Worm (Caenorhabditis elegans) whole organism, young adult: ENCODE measurements around the gene nep-4.

Experiments
- B0019.2 ChIP-seq: fragments of 200-800 bp; sonication (Bioruptor generic); conservative IDR thresholded peaks from 2 replicates; pipeline ENCODE4 v1.3.6; 2022; ENCODE audit warnings: missing genetic modification reagents, missing genetic modification characterization, missing compliant biosample characterization
- F10E7.11 ChIP-seq: sonication (generic microtip); optimal IDR thresholded peaks from 2 replicates; lab custom pipeline; 2017; ENCODE audit warnings: mild to moderate bottlenecking, missing genetic modification characterization, moderate library complexity, missing compliant biosample characterization
- F33H1.4 ChIP-seq: fragments of 200-800 bp; sonication (Bioruptor generic); IDR thresholded peaks from 2 replicates; pipeline ENCODE4 v1.3.6; 2022; ENCODE audit warnings: missing genetic modification reagents, missing genetic modification characterization, missing compliant biosample characterization
- F49E8.2 ChIP-seq: sonication (generic microtip); optimal IDR thresholded peaks from 3 replicates; lab custom pipeline; 2017; ENCODE audit warnings: missing genetic modification characterization, mild to moderate bottlenecking, missing compliant biosample characterization, antibody characterized with exemption, moderate library complexity; ENCODE audit not compliant: insufficient read depth
- K12H6.12 ChIP-seq: fragments of 200-800 bp; sonication (Bioruptor generic); optimal IDR thresholded peaks from 2 replicates; lab custom pipeline; 2018; ENCODE audit warnings: mild to moderate bottlenecking, missing genetic modification characterization, missing compliant biosample characterization
- akir-1 ChIP-seq: fragments of 200-800 bp; sonication (Bioruptor generic); optimal IDR thresholded peaks from 2 replicates; lab custom pipeline; 2018; ENCODE audit warnings: mild to moderate bottlenecking, missing genetic modification characterization, moderate library complexity, missing compliant biosample characterization
- ama-1 ChIP-seq, 3 experiments: fragments of 150-350 bp in 1 of 3; sonication (generic microtip) in 2 of 3; optimal IDR thresholded peaks; 2 replicates each; lab custom pipeline; 2014 to 2018; ENCODE audit warnings: missing biosample characterization in 2 of 3, missing genetic modification characterization in 2 of 3, missing genetic modification reagents in 2 of 3
- attf-5 ChIP-seq: fragments of 200-800 bp; sonication (Bioruptor generic); optimal IDR thresholded peaks from 2 replicates; lab custom pipeline; 2018; ENCODE audit warnings: mild to moderate bottlenecking, missing genetic modification characterization, missing compliant biosample characterization
- bed-1 ChIP-seq: fragments of 200-800 bp; sonication (Bioruptor generic); IDR thresholded peaks from 2 replicates; pipeline ENCODE4 v1.3.6; 2022; ENCODE audit warnings: missing genetic modification reagents, missing genetic modification characterization, missing compliant biosample characterization
- ccch-3 ChIP-seq: fragments of 200-800 bp; sonication (Bioruptor generic); optimal IDR thresholded peaks from 2 replicates; lab custom pipeline; 2018; ENCODE audit warnings: mild to moderate bottlenecking, missing genetic modification characterization, missing compliant biosample characterization
- dox-1 ChIP-seq: fragments of 200-800 bp; sonication (Bioruptor generic); IDR thresholded peaks from 2 replicates; pipeline ENCODE4 v1.3.6; 2022; ENCODE audit warnings: missing genetic modification reagents, missing genetic modification characterization, missing compliant biosample characterization
- dpff-1 ChIP-seq: sonication (generic microtip); optimal IDR thresholded peaks from 2 replicates; lab custom pipeline; 2017; ENCODE audit warnings: mild to moderate bottlenecking, missing genetic modification characterization, missing compliant biosample characterization
- dpl-1 ChIP-seq: fragments of 150-350 bp; optimal IDR thresholded peaks from 2 replicates; lab custom pipeline; 2014; ENCODE audit warnings: missing biosample characterization, missing genetic modification reagents, missing genetic modification characterization
- egrh-3 ChIP-seq: fragments of 200-800 bp; sonication (Bioruptor generic); IDR thresholded peaks from 2 replicates; pipeline ENCODE4 v1.3.6; 2022; ENCODE audit warnings: missing genetic modification reagents, missing genetic modification characterization, missing compliant biosample characterization
- him-1 ChIP-seq: sonication (generic microtip); optimal IDR thresholded peaks from 2 replicates; lab custom pipeline; 2016; ENCODE audit warnings: missing genotype, missing genetic modification reagents, missing genetic modification characterization, missing compliant biosample characterization
- hlh-12 ChIP-seq: sonication (generic microtip); optimal IDR thresholded peaks from 2 replicates; lab custom pipeline; 2016; ENCODE audit warnings: missing genetic modification characterization, missing compliant biosample characterization
- hmg-1.2 ChIP-seq: fragments of 200-800 bp; sonication (Bioruptor generic); IDR thresholded peaks from 2 replicates; pipeline ENCODE4 v1.3.6; 2022; ENCODE audit warnings: missing genetic modification reagents, missing genetic modification characterization, missing compliant biosample characterization
- hmg-20 ChIP-seq: fragments of 200-800 bp; sonication (Bioruptor generic); IDR thresholded peaks from 2 replicates; pipeline ENCODE4 v1.3.6; 2022; ENCODE audit warnings: missing genetic modification reagents, missing genetic modification characterization, missing compliant biosample characterization
- hsf-1 ChIP-seq: fragments of 200-800 bp; sonication (Bioruptor generic); IDR thresholded peaks from 2 replicates; pipeline ENCODE4 v1.3.6; 2022; ENCODE audit warnings: missing genetic modification reagents, missing genetic modification characterization, missing compliant biosample characterization
- lin-35 ChIP-seq, 3 experiments: fragments of 150-350 bp in 2 of 3; sonication (generic microtip) in 1 of 3; optimal IDR thresholded peaks; 2 replicates each; lab custom pipeline; 2014 to 2018; ENCODE audit warnings: missing biosample characterization in 3 of 3, missing genetic modification characterization in 3 of 3, missing genetic modification reagents in 3 of 3
- lsl-1 ChIP-seq: fragments of 200-800 bp; sonication (Bioruptor generic); optimal IDR thresholded peaks from 2 replicates; lab custom pipeline; 2018; ENCODE audit warnings: mild to moderate bottlenecking, missing genetic modification characterization, moderate library complexity, missing compliant biosample characterization
- lsy-27 ChIP-seq: sonication (generic microtip); optimal IDR thresholded peaks from 2 replicates; lab custom pipeline; 2017; ENCODE audit warnings: missing genetic modification characterization, mild to moderate bottlenecking, missing compliant biosample characterization, antibody characterized with exemption, missing genotype, borderline replicate concordance; ENCODE audit not compliant: insufficient read depth
- mes-4 ChIP-seq: sonication (generic microtip); optimal IDR thresholded peaks from 2 replicates; lab custom pipeline; 2016; ENCODE audit warnings: missing genotype, missing genetic modification characterization, missing compliant biosample characterization
- mxl-1 ChIP-seq: sonication (generic microtip); optimal IDR thresholded peaks from 2 replicates; lab custom pipeline; 2016; ENCODE audit warnings: missing genetic modification characterization, missing compliant biosample characterization
- nfya-1 ChIP-seq: sonication (generic microtip); optimal IDR thresholded peaks from 2 replicates; lab custom pipeline; 2017; ENCODE audit warnings: antibody characterized with exemption, missing compliant biosample characterization, missing genetic modification characterization, borderline replicate concordance; ENCODE audit not compliant: insufficient read depth
- nfya-2 ChIP-seq: fragments of 200-800 bp; sonication (Bioruptor generic); IDR thresholded peaks from 2 replicates; pipeline ENCODE4 v1.3.6; 2022; ENCODE audit warnings: missing genetic modification reagents, missing genetic modification characterization, missing compliant biosample characterization
- pbrm-1 ChIP-seq: fragments of 200-800 bp; sonication (Bioruptor generic); IDR thresholded peaks from 2 replicates; pipeline ENCODE4 v1.3.6; 2022; ENCODE audit warnings: missing genetic modification reagents, missing genetic modification characterization, missing compliant biosample characterization
- pha-4 ChIP-seq: fragments of 150-350 bp; sonication (generic microtip); optimal IDR thresholded peaks from 2 replicates; lab custom pipeline; 2014; ENCODE audit warnings: missing biosample characterization, missing genetic modification reagents, missing genetic modification characterization
- rcor-1 ChIP-seq: fragments of 200-800 bp; sonication (Bioruptor generic); IDR thresholded peaks from 2 replicates; pipeline ENCODE4 v1.3.6; 2022; ENCODE audit warnings: missing genetic modification reagents, missing genetic modification characterization, missing compliant biosample characterization
- sdz-38 ChIP-seq: sonication (generic microtip); optimal IDR thresholded peaks from 2 replicates; lab custom pipeline; 2016; ENCODE audit warnings: missing genotype, missing genetic modification characterization, missing compliant biosample characterization
- somi-1 ChIP-seq: fragments of 200-800 bp; sonication (Bioruptor generic); optimal IDR thresholded peaks from 2 replicates; lab custom pipeline; 2018; ENCODE audit warnings: mild to moderate bottlenecking, missing genetic modification characterization, missing compliant biosample characterization
- tbp1 ChIP-seq: fragments of 200-800 bp; sonication (Bioruptor generic); optimal IDR thresholded peaks from 2 replicates; lab custom pipeline; 2018; ENCODE audit warnings: mild to moderate bottlenecking, missing genetic modification characterization, missing compliant biosample characterization
- tlf-1 ChIP-seq: fragments of 200-800 bp; sonication (Bioruptor generic); optimal IDR thresholded peaks from 2 replicates; lab custom pipeline; 2018; ENCODE audit warnings: mild to moderate bottlenecking, missing genetic modification characterization, missing compliant biosample characterization
- ztf-25 ChIP-seq: fragments of 200-800 bp; sonication (Bioruptor generic); IDR thresholded peaks from 2 replicates; pipeline ENCODE4 v1.3.6; 2022; ENCODE audit warnings: missing genetic modification reagents, missing genetic modification characterization, missing compliant biosample characterization

The nep-4 gene

ce11 chrX:6866900-6867299, 3.7 kb upstream of the nep-4 start (continued):
- TF ChIP-seq hmg-20 (GFP tag; lab: Robert Waterston, UW), result no peak
- no peak for TF ChIP-seq lsy-27 (tag; lab: Kevin White, UChicago)
- TF ChIP-seq hmg-1.2, result peak; percentile 98
- TF ChIP-seq tlf-1 (GFP tag; lab: Kevin White, UChicago), result no peak
- TF ChIP-seq F10E7.11 (tag; lab: Kevin White, UChicago), result no peak
- TF ChIP-seq tbp1 (GFP tag; lab: Kevin White, UChicago), result peak; percentile 82
- no peak for TF ChIP-seq nfya-1 (tag; lab: Kevin White, UChicago)
- TF ChIP-seq sdz-38 (tag; lab: Kevin White, UChicago), result no peak

DNA sequence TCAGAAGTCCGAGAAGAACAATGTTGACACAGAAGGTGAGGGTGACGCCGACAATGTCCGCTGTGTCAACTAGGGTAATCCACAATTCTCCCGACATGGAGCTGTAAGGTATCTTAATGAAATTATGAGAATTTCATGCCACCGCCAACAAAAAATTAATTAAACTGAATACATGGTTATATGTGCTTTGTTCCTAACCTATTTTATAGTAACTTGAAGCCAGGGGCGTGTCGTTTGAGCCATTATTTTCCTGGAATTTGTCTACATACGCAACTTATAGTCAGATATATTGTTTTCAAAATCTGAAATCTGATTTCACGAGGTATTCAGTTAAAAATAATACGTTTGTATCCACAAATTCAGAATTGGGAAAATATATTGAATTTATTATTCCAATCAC, 2.6 kb upstream of the nep-4 start, which contains the start of gene odr-10:
TSS of gene odr-10 (minus strand) at position 101 of the 400 bp plus-strand sequence.
- TF ChIP-seq pbrm-1, result no peak
- TF ChIP-seq egrh-3 (GFP tag; lab: Robert Waterston, UW), result no peak
- no peak for TF ChIP-seq ama-1 (optimal IDR thresholded peaks at IDR 0.05; lab: Kevin White, UChicago)
- TF ChIP-seq ama-1 (GFP tag; optimal IDR thresholded peaks at IDR 0.05; lab: Kevin White, UChicago), result no peak
- TF ChIP-seq ccch-3, result no peak
- TF ChIP-seq him-1 (tag; lab: Kevin White, UChicago), result no peak
- no peak for TF ChIP-seq K12H6.12 (tag; lab: Kevin White, UChicago)
- TF ChIP-seq F49E8.2 (tag; lab: Kevin White, UChicago), result no peak
- TF ChIP-seq dox-1 (GFP tag; lab: Robert Waterston, UW), result no peak
- no peak for TF ChIP-seq mes-4
- no peak for TF ChIP-seq dpff-1
- no peak for TF ChIP-seq hmg-20 (GFP tag; lab: Robert Waterston, UW)
- TF ChIP-seq hlh-12, result no peak
- TF ChIP-seq nfya-2, result no peak
- no peak for TF ChIP-seq bed-1
- TF ChIP-seq attf-5 (GFP tag; lab: Kevin White, UChicago), result no peak
- no peak for TF ChIP-seq somi-1 (GFP tag; lab: Kevin White, UChicago)
- no peak for TF ChIP-seq B0019.2 (GFP tag; lab: Robert Waterston, UW)
- no peak for TF ChIP-seq pha-4 (tag; lab: Kevin White, UChicago)
- no peak for TF ChIP-seq rcor-1 (GFP tag; lab: Robert Waterston, UW)

DNA sequence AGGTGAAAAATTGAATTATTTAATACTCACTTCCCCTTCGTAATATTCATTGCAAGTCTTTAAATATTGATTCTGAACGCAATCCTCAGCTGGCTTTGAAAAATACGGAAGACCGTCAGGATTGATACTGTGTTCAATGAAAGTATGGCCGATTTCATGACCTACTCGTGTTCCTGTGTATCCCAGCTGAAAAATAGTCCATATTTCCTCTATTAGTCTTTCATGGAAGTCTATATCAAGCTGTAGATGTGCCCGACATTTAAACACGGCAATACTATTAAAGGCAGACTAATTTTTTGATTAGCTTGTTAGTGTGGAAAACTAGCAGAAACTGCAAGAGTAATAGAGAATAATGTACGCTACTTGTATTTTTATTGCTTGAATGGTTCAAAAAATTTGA, 1.7 kb downstream of the nep-4 start:
- TF ChIP-seq dpl-1 (GFP tag; lab: Kevin White, UChicago) (no peak), hsf-1 (GFP tag; lab: Robert Waterston, UW) (no peak), mes-4 (no peak), egrh-3 (GFP tag; lab: Robert Waterston, UW) (no peak), ccch-3 (no peak), lin-35 (GFP tag; optimal IDR thresholded peaks at IDR 0.05; lab: Kevin White, UChicago) (no peak), ztf-25 (GFP tag; lab: Robert Waterston, UW) (no peak), nfya-1 (tag; lab: Kevin White, UChicago) (no peak), F33H1.4 (no peak), dox-1 (GFP tag; lab: Robert Waterston, UW) (no peak), F10E7.11 (tag; lab: Kevin White, UChicago) (no peak), mxl-1 (tag; lab: Kevin White, UChicago) (no peak), hlh-12 (no peak), lsl-1 (GFP tag; lab: Kevin White, UChicago) (no peak), him-1 (tag; lab: Kevin White, UChicago) (no peak), akir-1 (GFP tag; lab: Kevin White, UChicago) (no peak)
